Worm (Caenorhabditis elegans) whole organism, midembryonic: ENCODE data around the gene R07E4.5.

ENCODE experiments used
- cog-1 ChIP-seq: sonication (generic microtip); optimal IDR thresholded peaks from 2 replicates; lab custom pipeline; 2016; ENCODE audit warnings: missing genetic modification characterization, missing compliant biosample characterization
- flt-1 ChIP-seq: fragments of 200-800 bp; sonication (Bioruptor generic); IDR thresholded peaks from 2 replicates; pipeline ENCODE4 v1.3.6; 2022; ENCODE audit warnings: missing genetic modification characterization, missing compliant biosample characterization
- klf-2 ChIP-seq: fragments of 200-800 bp; sonication (Bioruptor generic); conservative IDR thresholded peaks from 2 replicates; pipeline ENCODE4 v1.3.6; 2022; ENCODE audit warnings: missing genetic modification reagents, missing genetic modification characterization, missing compliant biosample characterization
- ref-1 ChIP-seq: fragments of 200-800 bp; sonication (Bioruptor generic); conservative IDR thresholded peaks from 2 replicates; pipeline ENCODE4 v1.3.6; 2022; ENCODE audit warnings: missing genetic modification reagents, missing genetic modification characterization, missing compliant biosample characterization
- ztf-23 ChIP-seq: fragments of 200-800 bp; sonication (Bioruptor generic); IDR thresholded peaks from 2 replicates; pipeline ENCODE4 v1.3.6; 2022; ENCODE audit warnings: missing genetic modification reagents, missing genetic modification characterization, missing compliant biosample characterization
- ztf-29 ChIP-seq: fragments of 200-800 bp; sonication (Bioruptor generic); IDR thresholded peaks from 2 replicates; pipeline ENCODE4 v1.3.6; 2022; ENCODE audit warnings: missing genetic modification reagents, missing genetic modification characterization, missing compliant biosample characterization

ce11 chrX:5982799-5983198 is 29.8 kb upstream of the R07E4.5 start:
- no peak for TF ChIP-seq flt-1
- TF ChIP-seq klf-2 (GFP tag; lab: Robert Waterston, UW) = no peak
- no peak for TF ChIP-seq ztf-23
- TF ChIP-seq ztf-29 (GFP tag; lab: Robert Waterston, UW) = no peak
- TF ChIP-seq cog-1 (tag; lab: Kevin White, UChicago) = no peak
- TF ChIP-seq ref-1 (GFP tag; lab: Robert Waterston, UW) = no peak
